Fruit fly (Drosophila melanogaster): ENCODE measurements around the gene CG4374.

CG4374 gene

dm6 chr3R:23399679-23400078 lies 72.4 kb downstream of the CG4374 start:
- TF ChIP-seq CTCF (optimal IDR thresholded peaks at IDR 0.05), result no peak
- no peak for TF ChIP-seq CG8478 (optimal IDR thresholded peaks at IDR 0.05)

- TF ChIP-seq CG8478 (optimal IDR thresholded peaks at IDR 0.05) (no peak), CTCF (optimal IDR thresholded peaks at IDR 0.05) (no peak)
Observed at dm6 chr3R:23398979-23399378, 73.1 kb downstream of the CG4374 start.

- TF ChIP-seq CTCF (optimal IDR thresholded peaks at IDR 0.05) (peak; percentile 69 to 73), CG8478 (optimal IDR thresholded peaks at IDR 0.05) (no peak)
Observed at dm6 chr3R:23396548-23397294, 75.4 kb downstream of the CG4374 start.

dm6 chr3R:23395720-23396119 lies 76.4 kb downstream of the CG4374 start:
- TF ChIP-seq CTCF (optimal IDR thresholded peaks at IDR 0.05), result no peak
- TF ChIP-seq CG8478 (optimal IDR thresholded peaks at IDR 0.05), result no peak

- TF ChIP-seq CTCF (optimal IDR thresholded peaks at IDR 0.05) (no peak), CG8478 (optimal IDR thresholded peaks at IDR 0.05) (no peak)
Observed at dm6 chr3R:23393507-23393906, 78.6 kb downstream of the CG4374 start.

dm6 chr3R:23392235-23392634 lies 79.8 kb downstream of the CG4374 start:
- TF ChIP-seq CG8478 (optimal IDR thresholded peaks at IDR 0.05), result no peak
- no peak for TF ChIP-seq CTCF (optimal IDR thresholded peaks at IDR 0.05)

dm6 chr3R:23390769-23391309 lies 81.2 kb downstream of the CG4374 start:
- TF ChIP-seq CG8478 (optimal IDR thresholded peaks at IDR 0.05) (no peak), CTCF (optimal IDR thresholded peaks at IDR 0.05) (no peak)

- no peak for TF ChIP-seq CTCF (optimal IDR thresholded peaks at IDR 0.05)
- no peak for TF ChIP-seq CG8478 (optimal IDR thresholded peaks at IDR 0.05)
Observed at dm6 chr3R:23388798-23389197, 83.3 kb downstream of the CG4374 start, which contains the start of gene CG31515. TSS of gene CG31515 (minus strand) at chr3R:23388898.

dm6 chr3R:23386907-23387306 lies 85.2 kb downstream of the CG4374 start:
- TF ChIP-seq CTCF (optimal IDR thresholded peaks at IDR 0.05) (no peak), CG8478 (optimal IDR thresholded peaks at IDR 0.05) (no peak)

- TF ChIP-seq CG8478 (optimal IDR thresholded peaks at IDR 0.05), result no peak
Observed at dm6 chr3R:23386021-23386457, 86.0 kb downstream of the CG4374 start.

- no peak for TF ChIP-seq CG8478 (optimal IDR thresholded peaks at IDR 0.05)
- no peak for TF ChIP-seq CTCF (optimal IDR thresholded peaks at IDR 0.05)
Observed at dm6 chr3R:23384591-23385260, 87.4 kb downstream of the CG4374 start, which contains the start of gene CG4393. TSS of gene CG4393 (minus strand) at chr3R:23384777.

dm6 chr3R:23383723-23384122 lies 88.4 kb downstream of the CG4374 start:
- TF ChIP-seq CG8478 (optimal IDR thresholded peaks at IDR 0.05) (no peak), CTCF (optimal IDR thresholded peaks at IDR 0.05) (no peak)

- no peak for TF ChIP-seq CTCF (optimal IDR thresholded peaks at IDR 0.05)
- no peak for TF ChIP-seq CG8478 (optimal IDR thresholded peaks at IDR 0.05)
Observed at dm6 chr3R:23377288-23377687, 94.8 kb downstream of the CG4374 start.

dm6 chr3R:23374290-23374689 lies 97.8 kb downstream of the CG4374 start:
- TF ChIP-seq CTCF (optimal IDR thresholded peaks at IDR 0.05) (no peak), CG8478 (optimal IDR thresholded peaks at IDR 0.05) (no peak)

dm6 chr3R:23373403-23373802 lies 98.7 kb downstream of the CG4374 start, which contains the start of gene CG42828:
TSS of gene CG42828 (plus strand) at chr3R:23373703.
- no peak for TF ChIP-seq CG8478 (optimal IDR thresholded peaks at IDR 0.05)
- no peak for TF ChIP-seq CTCF (optimal IDR thresholded peaks at IDR 0.05)

dm6 chr3R:23372624-23373023 lies 99.5 kb downstream of the CG4374 start, which contains the start of gene CG42827:
TSS of gene CG42827 (plus strand) at chr3R:23372924.
- TF ChIP-seq CG8478 (optimal IDR thresholded peaks at IDR 0.05), result no peak
- TF ChIP-seq CTCF (optimal IDR thresholded peaks at IDR 0.05), result no peak
